Fruit fly (Drosophila melanogaster): ENCODE results near the gene CG9915.

Gene CG9915

DNA sequence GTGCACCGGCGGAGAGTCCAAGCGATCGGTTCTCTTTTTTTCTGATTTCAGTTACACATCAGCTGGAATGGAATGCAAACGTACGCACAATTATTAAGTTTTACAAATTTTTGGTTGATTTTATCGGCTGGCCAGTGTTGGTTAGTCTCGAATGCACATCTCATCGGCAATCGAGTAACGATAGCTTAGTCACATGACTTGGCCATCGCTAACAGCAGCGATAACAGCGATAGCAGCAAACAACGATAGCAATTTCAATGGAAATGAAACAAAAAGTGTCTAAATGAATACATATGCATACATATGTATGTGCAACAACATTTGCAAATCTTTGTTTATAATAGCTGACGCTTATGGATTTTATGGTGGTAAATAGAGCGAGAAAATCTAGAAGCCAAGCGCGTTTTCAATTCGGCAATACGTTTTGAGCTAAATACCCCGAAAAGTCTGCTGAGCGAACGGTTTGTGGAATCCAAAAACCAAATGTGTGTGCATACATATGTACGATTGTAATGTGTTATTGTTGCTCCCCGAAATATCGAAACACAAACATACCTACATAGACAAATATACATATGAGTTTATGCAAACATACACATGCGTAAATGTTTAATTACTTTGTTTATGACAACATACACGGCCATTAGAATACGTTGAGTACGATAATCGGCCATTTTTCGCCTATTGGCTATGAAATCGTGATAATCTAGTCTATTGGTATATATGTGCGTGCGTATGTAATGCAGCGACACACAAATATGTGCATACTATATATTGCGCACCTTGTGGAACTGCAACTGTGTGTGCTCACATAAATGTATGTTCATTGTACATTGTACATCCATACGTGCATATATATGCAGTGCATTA is 16.3 kb downstream of the CG9915 start, which contains the start of gene CG3632 (continued):
- TF ChIP-seq NC2β (GFP tag; optimal IDR thresholded peaks at IDR 0.05) (peak; percentile 27), BEAF-32 (GFP tag; optimal IDR thresholded peaks at IDR 0.05) (peak; percentile 82), phol (tag; optimal IDR thresholded peaks at IDR 0.05) (peak; percentile 23), nerfin-1 (tag; optimal IDR thresholded peaks at IDR 0.05) (peak; percentile 42), knrl (GFP tag; IDR thresholded peaks at IDR 0.05; ENCODE audit: partially characterized antibody) (peak; percentile 78), vvl (GFP tag; IDR thresholded peaks at IDR 0.05) (peak; percentile 73), MESR4 (GFP tag; optimal IDR thresholded peaks at IDR 0.05) (peak; percentile 63), CG18011 (GFP tag; optimal IDR thresholded peaks at IDR 0.05) (no peak), sr (GFP tag; IDR thresholded peaks at IDR 0.05) (no peak), chn (GFP tag; optimal IDR thresholded peaks at IDR 0.05) (peak; percentile 60), CG2116 (GFP tag; optimal IDR thresholded peaks at IDR 0.05) (peak; percentile 85), CTCF (GFP tag; optimal IDR thresholded peaks at IDR 0.05) (no peak), amos (GFP tag; IDR thresholded peaks at IDR 0.05; ENCODE audit: partially characterized antibody) (peak; percentile 90; the same call in 1 of the 2 replicates), ranshi (GFP tag; IDR thresholded peaks at IDR 0.05) (peak; percentile 53; the same call in 1 of the 2 replicates), CG2889 (GFP tag; IDR thresholded peaks at IDR 0.05) (no peak), crp (GFP tag; optimal IDR thresholded peaks at IDR 0.05) (peak in 1 of 2 experiments; percentile 60), CG9797 (GFP tag; optimal IDR thresholded peaks at IDR 0.05) (peak; percentile 30), h (optimal IDR thresholded peaks at IDR 0.05) (no peak), CG11085 (GFP tag; IDR thresholded peaks at IDR 0.05) (peak; percentile 38; the same call in 1 of the 2 replicates), CG32532 (GFP tag; IDR thresholded peaks at IDR 0.05) (peak; percentile 47), CG32767 (GFP tag; IDR thresholded peaks at IDR 0.05) (peak; percentile 32; the same call in 1 of the 2 replicates), H15 (GFP tag; IDR thresholded peaks at IDR 0.05) (no peak), CG2712 (tag; optimal IDR thresholded peaks at IDR 0.05) (peak; percentile 43), tin (GFP tag; optimal IDR thresholded peaks at IDR 0.05) (peak; percentile 51), Elba2 (GFP tag; optimal IDR thresholded peaks at IDR 0.05) (peak; percentile 89), dati (GFP tag; IDR thresholded peaks at IDR 0.05) (no peak), Med (GFP tag) (peak; percentile 95), CG8765 (GFP tag; IDR thresholded peaks at IDR 0.05) (no peak), CG17829 (tag; optimal IDR thresholded peaks at IDR 0.05) (peak; percentile 8), chif (GFP tag; optimal IDR thresholded peaks at IDR 0.05) (peak in 1 of 2 experiments; percentile 26), stwl (tag; optimal IDR thresholded peaks at IDR 0.05) (peak; percentile 98), CG3838 (GFP tag; optimal IDR thresholded peaks at IDR 0.05) (peak; percentile 92), sima (GFP tag; optimal IDR thresholded peaks at IDR 0.05) (no peak), Lhr (GFP tag; optimal IDR thresholded peaks at IDR 0.05) (peak; percentile 12), CG14050 (GFP tag; IDR thresholded peaks at IDR 0.05) (no peak), CG1603 (tag; optimal IDR thresholded peaks at IDR 0.05) (peak; percentile 77), Atf3 (GFP tag; optimal IDR thresholded peaks at IDR 0.05) (peak; percentile 3), CG30403 (GFP tag; optimal IDR thresholded peaks at IDR 0.05) (peak; percentile 48), CrebB (tag; optimal IDR thresholded peaks at IDR 0.05) (no peak), Side (GFP tag; optimal IDR thresholded peaks at IDR 0.05) (peak; percentile 10), CG11398 (GFP tag; optimal IDR thresholded peaks at IDR 0.05) (peak; percentile 18), CG10462 (GFP tag; optimal IDR thresholded peaks at IDR 0.05) (no peak), sd (tag; optimal IDR thresholded peaks at IDR 0.05) (peak; percentile 64), ap (GFP tag; IDR thresholded peaks at IDR 0.05) (no peak), esg (GFP tag; conservative IDR thresholded peaks at IDR 0.05) (no peak), CG13123 (GFP tag; optimal IDR thresholded peaks at IDR 0.05) (no peak), CG17186 (GFP tag; optimal IDR thresholded peaks at IDR 0.05) (peak; percentile 22), CG6272 (GFP tag; IDR thresholded peaks at IDR 0.05) (peak; percentile 50), Chrac-16 (GFP tag; optimal IDR thresholded peaks at IDR 0.05) (no peak), CG30020 (tag; optimal IDR thresholded peaks at IDR 0.05) (peak; percentile 90)

Data from whole organism, embryonic.